Fruit fly (Drosophila melanogaster): Measurements from ENCODE around the gene Thor.

- TF ChIP-seq HLHmδ (GFP tag; optimal IDR thresholded peaks at IDR 0.05) (no peak), CG13296 (GFP tag; optimal IDR thresholded peaks at IDR 0.05) (no peak), CG14441 (GFP tag; IDR thresholded peaks at IDR 0.05) (no peak), unc-4 (GFP tag; IDR thresholded peaks at IDR 0.05; ENCODE audit: partially characterized antibody) (no peak), CG18599 (GFP tag; optimal IDR thresholded peaks at IDR 0.05) (no peak), Dll (GFP tag; IDR thresholded peaks at IDR 0.05; ENCODE audit: partially characterized antibody) (no peak), cato (GFP tag; optimal IDR thresholded peaks at IDR 0.05; ENCODE audit: borderline replicate concordance) (no peak), CG6689 (GFP tag; IDR thresholded peaks at IDR 0.05) (0 out of 2 replicates have a peak, but pooled peaks have one; percentile 25), B-H2 (GFP tag; optimal IDR thresholded peaks at IDR 0.05) (no peak), gro (GFP tag; optimal IDR thresholded peaks at IDR 0.05) (no peak), CG3163 (GFP tag; optimal IDR thresholded peaks at IDR 0.05) (no peak), tgo (GFP tag; IDR thresholded peaks at IDR 0.05) (no peak)
Observed at dm6 chr2L:3506806-3507205, 28.6 kb downstream of the Thor start.
